Worm (Caenorhabditis elegans) whole organism, L2 larva: ENCODE measurements around the gene Y57G7A.6.

Source experiments
- ama-1 ChIP-seq: fragments of 150-350 bp; optimal IDR thresholded peaks from 2 replicates; lab custom pipeline; 2018; ENCODE audit warnings: inconsistent platforms
- skn-1 ChIP-seq: sonication (generic microtip); optimal IDR thresholded peaks from 2 replicates; lab custom pipeline; 2017; ENCODE audit warnings: missing biosample characterization, missing genetic modification characterization

DNA sequence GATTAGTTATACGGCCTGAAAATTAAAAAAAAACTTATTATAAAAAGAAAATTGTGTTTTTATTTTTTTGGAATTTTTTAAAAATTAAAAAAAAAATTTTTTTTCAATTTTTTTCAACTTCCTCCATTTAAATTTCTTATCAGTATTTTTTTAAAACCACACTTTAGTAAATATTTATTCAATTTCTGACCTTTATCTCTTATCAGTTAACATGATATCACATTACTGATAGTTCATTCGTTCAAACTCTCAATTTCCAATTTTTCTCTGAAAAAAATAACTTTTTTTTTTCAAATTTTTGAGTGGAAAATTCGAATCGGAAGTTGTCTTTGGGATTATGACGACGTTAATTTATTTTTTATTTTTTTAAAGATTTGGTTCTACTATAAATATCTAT is 12.3 kb upstream of the Y57G7A.6 start:
- TF ChIP-seq skn-1 (tag; lab: Kevin White, UChicago): no peak
- TF ChIP-seq ama-1: no peak
